Worm (Caenorhabditis elegans) whole organism, L4 larva: ENCODE results near the gene clec-60.

ENCODE experiments used
- T20F7.1 ChIP-seq: fragments of 200-800 bp; sonication (Bioruptor generic); optimal IDR thresholded peaks from 2 replicates; lab custom pipeline; 2018; ENCODE audit warnings: mild to moderate bottlenecking, missing genetic modification characterization, missing compliant biosample characterization
- ZK546.5 ChIP-seq, 2 experiments: sonication (generic microtip); optimal IDR thresholded peaks; 2 replicates each; lab custom pipeline; 2017; ENCODE audit warnings: missing biosample characterization in 2 of 2, missing genetic modification characterization in 2 of 2
- aly-2 ChIP-seq: sonication (generic microtip); optimal IDR thresholded peaks from 2 replicates; lab custom pipeline; 2018; ENCODE audit warnings: missing biosample characterization, missing genetic modification characterization
- hif-1 ChIP-seq, 2 experiments: sonication (generic microtip); optimal IDR thresholded peaks; 2 replicates each; lab custom pipeline; 2016 to 2017; ENCODE audit warnings: missing compliant biosample characterization in 2 of 2, missing genetic modification characterization in 2 of 2, missing genetic modification reagents in 2 of 2, missing genotype in 2 of 2, mild to moderate bottlenecking in 1 of 2
- lin-39 ChIP-seq: fragments of 150-350 bp; optimal IDR thresholded peaks from 2 replicates; lab custom pipeline; 2014; ENCODE audit warnings: missing biosample characterization, missing genetic modification reagents, missing genetic modification characterization
- lsy-2 ChIP-seq, 2 experiments: fragments of 150-350 bp in 1 of 2; sonication (generic microtip) in 1 of 2; optimal IDR thresholded peaks; 2 replicates each; lab custom pipeline; 2014 to 2017; ENCODE audit warnings: missing biosample characterization in 2 of 2, missing genetic modification characterization in 2 of 2
- mdl-1 ChIP-seq, 2 experiments: fragments of 150-350 bp in 1 of 2; sonication (generic microtip) in 1 of 2; optimal IDR thresholded peaks; 2 replicates each; lab custom pipeline; 2014 to 2017; ENCODE audit warnings: missing biosample characterization in 2 of 2, missing genetic modification characterization in 2 of 2
- mxl-3 ChIP-seq: fragments of 200-800 bp; sonication (Bioruptor generic); optimal IDR thresholded peaks from 2 replicates; lab custom pipeline; 2018; ENCODE audit warnings: mild to moderate bottlenecking, missing genetic modification characterization, missing compliant biosample characterization
- nhr-28 ChIP-seq: fragments of 150-350 bp; optimal IDR thresholded peaks from 2 replicates; lab custom pipeline; 2014; ENCODE audit warnings: missing biosample characterization, missing genetic modification characterization
- nhr-6 ChIP-seq: fragments of 150-350 bp; optimal IDR thresholded peaks from 2 replicates; lab custom pipeline; 2014; ENCODE audit warnings: missing biosample characterization, missing genetic modification characterization
- pqm-1 ChIP-seq: sonication (generic microtip); optimal IDR thresholded peaks from 2 replicates; lab custom pipeline; 2017; ENCODE audit warnings: missing biosample characterization, missing genetic modification characterization

DNA sequence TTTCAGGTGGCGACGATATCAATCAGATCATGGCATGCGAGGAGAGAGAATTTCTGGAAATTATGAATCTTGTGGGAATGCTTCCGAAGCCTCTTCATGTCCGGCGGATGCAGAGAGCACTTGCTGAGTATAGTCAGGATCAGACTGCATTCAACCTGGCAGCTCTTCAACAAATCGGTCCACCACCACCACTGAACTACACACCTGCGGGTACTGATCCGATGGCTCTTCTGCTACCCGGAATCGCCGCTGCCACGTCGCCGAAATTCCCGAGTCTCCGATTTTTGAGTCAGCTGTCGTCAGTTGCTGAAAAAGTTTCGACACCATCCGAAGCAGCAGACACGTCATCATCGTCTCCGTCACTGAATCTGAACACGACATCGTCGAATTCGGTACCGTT, 49.2 kb upstream of the clec-60 start:
- TF ChIP-seq ZK546.5 (tag; optimal IDR thresholded peaks at IDR 0.05; lab: Kevin White, UChicago) (no peak), mxl-3 (GFP tag; lab: Kevin White, UChicago) (no peak), lsy-2 (tag; optimal IDR thresholded peaks at IDR 0.05; lab: Kevin White, UChicago) (no peak), nhr-28 (tag; lab: Kevin White, UChicago) (no peak), nhr-6 (tag; lab: Kevin White, UChicago) (no peak), hif-1 (tag; optimal IDR thresholded peaks at IDR 0.05; lab: Kevin White, UChicago) (no peak), pqm-1 (tag; lab: Kevin White, UChicago) (no peak), mdl-1 (tag; optimal IDR thresholded peaks at IDR 0.05; lab: Kevin White, UChicago) (no peak), lin-39 (tag; lab: Kevin White, UChicago) (no peak), T20F7.1 (GFP tag; lab: Kevin White, UChicago) (no peak), aly-2 (tag; lab: Kevin White, UChicago) (no peak)
